Worm (Caenorhabditis elegans): ENCODE results near the gene svh-1.

The svh-1 gene

ce11 chrIV:8201133-8201532, 5.3 kb upstream of the svh-1 start, which contains the start of gene glrx-22:
glrx-22 (minus strand) TSS chrIV:8201233.
- TF ChIP-seq mxl-1 (tag; optimal IDR thresholded peaks at IDR 0.05) = no peak
- TF ChIP-seq lsl-1 (GFP tag; optimal IDR thresholded peaks at IDR 0.05) = no peak
- TF ChIP-seq snpc-1.3 (tag; optimal IDR thresholded peaks at IDR 0.05; ENCODE audit: insufficient read depth) = no peak
- TF ChIP-seq Y53G8AR.9 (GFP tag; conservative IDR thresholded peaks at IDR 0.05) = no peak
- TF ChIP-seq cebp-1 (GFP tag; IDR thresholded peaks at IDR 0.05) = no peak
- TF ChIP-seq cebp-1 (tag; optimal IDR thresholded peaks at IDR 0.05) = no peak
- no peak for TF ChIP-seq egrh-3 (GFP tag; IDR thresholded peaks at IDR 0.05)
- no peak for TF ChIP-seq D2030.7 (GFP tag; IDR thresholded peaks at IDR 0.05)
- TF ChIP-seq nfyb-1 (GFP tag; IDR thresholded peaks at IDR 0.05) = no peak
- TF ChIP-seq F22D6.2 (tag; optimal IDR thresholded peaks at IDR 0.05) = no peak
- no peak for TF ChIP-seq F52B5.7 (tag; optimal IDR thresholded peaks at IDR 0.05)
- TF ChIP-seq ztf-18 (tag; optimal IDR thresholded peaks at IDR 0.05) = no peak
- TF ChIP-seq ztf-6 (GFP tag; IDR thresholded peaks at IDR 0.05) = no peak
- no peak for TF ChIP-seq aptf-3 (GFP tag; IDR thresholded peaks at IDR 0.05)
- TF ChIP-seq ets-4 (GFP tag; optimal IDR thresholded peaks at IDR 0.05) = no peak
- no peak for TF ChIP-seq nfya-2 (GFP tag; IDR thresholded peaks at IDR 0.05)

DNA sequence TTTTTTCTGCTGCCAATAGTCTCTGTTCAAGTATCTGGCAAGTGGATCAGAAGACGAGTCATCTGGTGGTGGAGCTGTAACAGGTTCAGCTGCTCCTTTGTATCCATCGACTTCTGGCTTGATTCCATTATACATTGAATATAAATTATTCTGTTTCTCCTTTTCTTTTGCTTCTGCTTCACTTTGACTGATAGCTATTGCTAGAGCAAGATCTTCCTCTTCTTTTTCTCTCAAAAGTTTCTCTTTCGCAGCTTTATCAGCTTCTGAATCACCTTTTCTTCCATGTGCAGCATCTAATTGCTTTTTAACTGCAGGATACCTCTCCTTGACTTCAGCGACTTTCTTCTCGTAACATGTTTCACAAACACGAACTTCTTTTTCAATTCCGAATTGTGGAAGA, 2.9 kb upstream of the svh-1 start:
- TF ChIP-seq attf-3 (GFP tag; conservative IDR thresholded peaks at IDR 0.05) (no peak), lin-40 (tag; optimal IDR thresholded peaks at IDR 0.05) (no peak), snpc-1.3 (tag; optimal IDR thresholded peaks at IDR 0.05; ENCODE audit: insufficient read depth) (no peak), madf-10 (tag; optimal IDR thresholded peaks at IDR 0.05) (no peak), zfh-2 (GFP tag; conservative IDR thresholded peaks at IDR 0.05) (no peak), xnd-1 (tag; optimal IDR thresholded peaks at IDR 0.05) (no peak), snpc-1.1 (tag; optimal IDR thresholded peaks at IDR 0.05; ENCODE audit: insufficient read depth) (no peak), nhr-27 (tag; optimal IDR thresholded peaks at IDR 0.05) (no peak), hlh-26 (GFP tag; conservative IDR thresholded peaks at IDR 0.05) (no peak), ceh-40 (GFP tag; IDR thresholded peaks at IDR 0.05) (no peak), K11D2.4 (GFP tag; IDR thresholded peaks at IDR 0.05) (no peak), ceh-79 (tag; optimal IDR thresholded peaks at IDR 0.05) (no peak)

- TF ChIP-seq cebp-2 (GFP tag; IDR thresholded peaks at IDR 0.05) = no peak
- peak; percentile 87 for TF ChIP-seq lsl-1 (GFP tag; optimal IDR thresholded peaks at IDR 0.05)
- no peak for TF ChIP-seq hmg-20 (GFP tag; IDR thresholded peaks at IDR 0.05)
- no peak for TF ChIP-seq let-526 (GFP tag; IDR thresholded peaks at IDR 0.05)
- TF ChIP-seq attf-3 (GFP tag; conservative IDR thresholded peaks at IDR 0.05) = no peak
- no peak for TF ChIP-seq mel-28 (tag; optimal IDR thresholded peaks at IDR 0.05; ENCODE audit: borderline replicate concordance)
- TF ChIP-seq Y56A3A.18 (GFP tag; IDR thresholded peaks at IDR 0.05) = no peak
- TF ChIP-seq ets-4 (GFP tag; optimal IDR thresholded peaks at IDR 0.05) = no peak
- no peak for TF ChIP-seq ztf-28 (GFP tag; IDR thresholded peaks at IDR 0.05)
- no peak for TF ChIP-seq unc-130 (GFP tag; optimal IDR thresholded peaks at IDR 0.05)
- TF ChIP-seq ztf-22 (GFP tag; optimal IDR thresholded peaks at IDR 0.05) = no peak
- no peak for TF ChIP-seq rpc-1 (optimal IDR thresholded peaks at IDR 0.05)
- TF ChIP-seq rpc-1 (tag; optimal IDR thresholded peaks at IDR 0.05) = no peak
- peak; percentile 98 for TF ChIP-seq madf-6 (GFP tag; IDR thresholded peaks at IDR 0.05)
- no peak for TF ChIP-seq Y95B8A.8 (GFP tag; IDR thresholded peaks at IDR 0.05)
- TF ChIP-seq atf-7 (tag; optimal IDR thresholded peaks at IDR 0.05) = no peak
- no peak for TF ChIP-seq F52B5.7 (tag; optimal IDR thresholded peaks at IDR 0.05)
- no peak for TF ChIP-seq athp-1 (tag; optimal IDR thresholded peaks at IDR 0.05)
- TF ChIP-seq lag-1 (GFP tag; IDR thresholded peaks at IDR 0.05) = no peak
- TF ChIP-seq F39B2.1 (GFP tag; IDR thresholded peaks at IDR 0.05) = no peak
- no peak for TF ChIP-seq snpc-1.1 (tag; optimal IDR thresholded peaks at IDR 0.05; ENCODE audit: insufficient read depth)
- no peak for TF ChIP-seq Y53G8AR.9 (GFP tag; conservative IDR thresholded peaks at IDR 0.05)
- no peak for TF ChIP-seq ama-1 (optimal IDR thresholded peaks at IDR 0.05)
- TF ChIP-seq ama-1 (GFP tag; optimal IDR thresholded peaks at IDR 0.05) = no peak
- TF ChIP-seq tbp1 (GFP tag; optimal IDR thresholded peaks at IDR 0.05) = no peak
Measured at ce11 chrIV:8205272-8206098, 929 bp upstream of the svh-1 start, which contains the start of gene hgrs-1. hgrs-1 (minus strand) TSS chrIV:8206048.
